Fruit fly (Drosophila melanogaster): ENCODE results near the gene CG8086.

Gene CG8086

dm6 chr2L:8299194-8299811 lies 42.0 kb upstream of the CG8086 start (continued):
- no peak for TF ChIP-seq sd (tag; optimal IDR thresholded peaks at IDR 0.05)
- TF ChIP-seq row (GFP tag; IDR thresholded peaks at IDR 0.05): 0 out of 3 replicates have a peak, but pooled peaks have one; percentile 15
- no peak for TF ChIP-seq CrebB (tag; optimal IDR thresholded peaks at IDR 0.05)
- peak; percentile 75 for TF ChIP-seq crol (GFP tag; IDR thresholded peaks at IDR 0.05)
- no peak for TF ChIP-seq cato (GFP tag; optimal IDR thresholded peaks at IDR 0.05; ENCODE audit: borderline replicate concordance)
- no peak for TF ChIP-seq CG14965 (GFP tag; optimal IDR thresholded peaks at IDR 0.05; ENCODE audit: borderline replicate concordance)
- TF ChIP-seq CG11504 (tag; optimal IDR thresholded peaks at IDR 0.05): no peak
- no peak for TF ChIP-seq CG10462 (GFP tag; optimal IDR thresholded peaks at IDR 0.05)
- no peak for TF ChIP-seq CG4328 (GFP tag; optimal IDR thresholded peaks at IDR 0.05)
- no peak for TF ChIP-seq CG17186 (GFP tag; optimal IDR thresholded peaks at IDR 0.05)
- TF ChIP-seq prd (optimal IDR thresholded peaks at IDR 0.05): no peak
- TF ChIP-seq prd (GFP tag; IDR thresholded peaks at IDR 0.05): peak; percentile 16; the same call in 1 of the 3 replicates
- no peak for TF ChIP-seq CG14860 (GFP tag; IDR thresholded peaks at IDR 0.05; ENCODE audit: partially characterized antibody)
- no peak for TF ChIP-seq NC2α (GFP tag; optimal IDR thresholded peaks at IDR 0.05)
- TF ChIP-seq lmd (GFP tag; IDR thresholded peaks at IDR 0.05): no peak
- no peak for TF ChIP-seq salm (tag; optimal IDR thresholded peaks at IDR 0.05)
- TF ChIP-seq Spps (tag; optimal IDR thresholded peaks at IDR 0.05): no peak
- TF ChIP-seq Opbp (GFP tag; IDR thresholded peaks at IDR 0.05; ENCODE audit: partially characterized antibody): peak; percentile 31; the same call in 1 of the 3 replicates
- TF ChIP-seq sqz (GFP tag; optimal IDR thresholded peaks at IDR 0.05): no peak
- TF ChIP-seq gce (GFP tag; IDR thresholded peaks at IDR 0.05): 0 out of 3 replicates have a peak, but pooled peaks have one; percentile 10
- no peak for TF ChIP-seq fd3F (GFP tag; optimal IDR thresholded peaks at IDR 0.05)
- no peak for TF ChIP-seq lilli (GFP tag; optimal IDR thresholded peaks at IDR 0.05)
- TF ChIP-seq twi (tag; optimal IDR thresholded peaks at IDR 0.05): no peak
- TF ChIP-seq Sox100B (GFP tag; optimal IDR thresholded peaks at IDR 0.05): no peak
- peak in 1 of 2 experiments; percentile 68 for TF ChIP-seq bsh (GFP tag; optimal IDR thresholded peaks at IDR 0.05)
- TF ChIP-seq CG10274 (GFP tag; optimal IDR thresholded peaks at IDR 0.05): no peak
- no peak for TF ChIP-seq Dbx (GFP tag; IDR thresholded peaks at IDR 0.05)
- TF ChIP-seq slou (GFP tag; optimal IDR thresholded peaks at IDR 0.05): no peak
- TF ChIP-seq bbx (GFP tag; IDR thresholded peaks at IDR 0.05; ENCODE audit: partially characterized antibody): no peak; the same call in 1 of the 2 replicates
- TF ChIP-seq E2f1 (GFP tag; IDR thresholded peaks at IDR 0.05): no peak
- no peak for TF ChIP-seq CG17829 (tag; optimal IDR thresholded peaks at IDR 0.05)
- no peak for TF ChIP-seq H2.0 (GFP tag; IDR thresholded peaks at IDR 0.05)
- no peak for TF ChIP-seq CG10267 (tag; optimal IDR thresholded peaks at IDR 0.05)
- no peak for TF ChIP-seq onecut (GFP tag; IDR thresholded peaks at IDR 0.05)
- no peak for TF ChIP-seq CG12104 (GFP tag; optimal IDR thresholded peaks at IDR 0.05)
- TF ChIP-seq ara (GFP tag; IDR thresholded peaks at IDR 0.05): no peak
- TF ChIP-seq Sin3A (optimal IDR thresholded peaks at IDR 0.05): no peak
- no peak for TF ChIP-seq oc (tag; optimal IDR thresholded peaks at IDR 0.05)
- peak; percentile 10 for TF ChIP-seq CG9727 (GFP tag; optimal IDR thresholded peaks at IDR 0.05)
- TF ChIP-seq Drgx (GFP tag; IDR thresholded peaks at IDR 0.05): peak; percentile 46; the same call in 1 of the 2 replicates
- TF ChIP-seq CG10209 (GFP tag; optimal IDR thresholded peaks at IDR 0.05): no peak
- no peak for TF ChIP-seq CG34224 (GFP tag; IDR thresholded peaks at IDR 0.05; ENCODE audit: partially characterized antibody)
- TF ChIP-seq CG8765 (GFP tag; IDR thresholded peaks at IDR 0.05): no peak
- no peak for TF ChIP-seq Nf-YB (GFP tag; optimal IDR thresholded peaks at IDR 0.05)
- TF ChIP-seq vnd (GFP tag; IDR thresholded peaks at IDR 0.05; ENCODE audit: partially characterized antibody): no peak
- TF ChIP-seq lov (optimal IDR thresholded peaks at IDR 0.05): no peak
- no peak for TF ChIP-seq lov (GFP tag; IDR thresholded peaks at IDR 0.05)
- TF ChIP-seq CG4360 (GFP tag; IDR thresholded peaks at IDR 0.05): no peak
- TF ChIP-seq sisA (GFP tag; IDR thresholded peaks at IDR 0.05): no peak
- peak; percentile 34 for TF ChIP-seq Med (GFP tag)
- TF ChIP-seq repo (GFP tag; optimal IDR thresholded peaks at IDR 0.05): no peak

Measured in whole organism, embryonic.